Worm (Caenorhabditis elegans) whole organism, L2 larva: ENCODE data around the gene fbxa-53.
"Not testable (repeated sequence)": the region's sequence is repeated elsewhere in the genome, so short reads cannot be mapped to it uniquely, and the experiment has no call there.

Experiments used
- alr-1 ChIP-seq: fragments of 150-350 bp; optimal IDR thresholded peaks from 2 replicates; lab custom pipeline; 2014; ENCODE audit warnings: missing biosample characterization, missing genetic modification characterization
- aly-2 ChIP-seq: fragments of 150-350 bp; optimal IDR thresholded peaks from 2 replicates; lab custom pipeline; 2014; ENCODE audit warnings: missing biosample characterization, missing genetic modification characterization
- ceh-16 ChIP-seq: fragments of 150-350 bp; optimal IDR thresholded peaks from 2 replicates; lab custom pipeline; 2014; ENCODE audit warnings: missing biosample characterization, missing genetic modification characterization
- ceh-82 ChIP-seq: fragments of 150-350 bp; optimal IDR thresholded peaks from 2 replicates; lab custom pipeline; 2014; ENCODE audit warnings: missing biosample characterization, missing genetic modification characterization
- lin-11 ChIP-seq: fragments of 150-350 bp; sonication (generic microtip); optimal IDR thresholded peaks from 2 replicates; lab custom pipeline; 2014; ENCODE audit warnings: missing biosample characterization, missing genetic modification characterization, inconsistent platforms, mixed read lengths
- mab-5 ChIP-seq: fragments of 150-350 bp; optimal IDR thresholded peaks from 2 replicates; lab custom pipeline; 2014; ENCODE audit warnings: missing biosample characterization, missing genetic modification characterization
- mbf-1 ChIP-seq: sonication (generic microtip); optimal IDR thresholded peaks from 2 replicates; lab custom pipeline; 2017; ENCODE audit warnings: missing biosample characterization, missing genetic modification characterization
- nhr-12 ChIP-seq: fragments of 150-350 bp; optimal IDR thresholded peaks from 2 replicates; lab custom pipeline; 2014; ENCODE audit warnings: missing biosample characterization, missing genetic modification characterization
- nhr-6 ChIP-seq: fragments of 150-350 bp; optimal IDR thresholded peaks from 2 replicates; lab custom pipeline; 2014; ENCODE audit warnings: missing biosample characterization, missing genetic modification characterization
- nhr-77 ChIP-seq: fragments of 150-350 bp; optimal IDR thresholded peaks from 2 replicates; lab custom pipeline; 2014; ENCODE audit warnings: missing biosample characterization, missing genetic modification characterization
- skn-1 ChIP-seq: sonication (generic microtip); optimal IDR thresholded peaks from 2 replicates; lab custom pipeline; 2017; ENCODE audit warnings: missing biosample characterization, missing genetic modification characterization
- snpc-4 ChIP-seq: fragments of 150-350 bp; optimal IDR thresholded peaks from 2 replicates; lab custom pipeline; 2014; ENCODE audit warnings: missing biosample characterization, missing genetic modification characterization
- ztf-11 ChIP-seq: sonication (generic microtip); optimal IDR thresholded peaks from 2 replicates; lab custom pipeline; 2017; ENCODE audit warnings: missing biosample characterization, missing genetic modification characterization

DNA sequence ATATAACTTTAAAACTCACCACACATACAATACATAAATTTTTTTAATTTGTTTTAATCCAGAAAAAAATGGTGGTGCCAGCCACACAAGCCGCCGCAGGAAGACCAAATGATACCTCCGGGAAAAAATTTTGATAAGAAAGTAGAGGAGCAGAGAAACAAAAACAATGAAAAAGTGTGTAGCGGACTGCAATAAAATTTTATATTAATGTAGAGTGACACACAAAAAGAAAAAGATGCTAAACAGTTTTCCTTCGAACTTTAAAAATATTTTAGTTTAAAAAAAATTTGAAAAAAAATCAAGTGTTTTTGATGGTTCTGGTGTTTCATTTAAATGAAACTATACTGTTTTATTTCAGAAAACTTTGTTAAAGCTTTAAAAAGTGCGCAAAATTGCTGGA is 28.4 kb downstream of the fbxa-53 start, which contains the start of gene C36C9.12:
- TF ChIP-seq lin-11 (tag; lab: Kevin White, UChicago); nhr-12 (tag; lab: Kevin White, UChicago); alr-1 (tag; lab: Kevin White, UChicago); mbf-1; nhr-6 (tag; lab: Kevin White, UChicago); nhr-77 (tag; lab: Kevin White, UChicago); ceh-82 (tag; lab: Kevin White, UChicago); ztf-11; snpc-4 (tag; lab: Kevin White, UChicago); skn-1 (tag; lab: Kevin White, UChicago); aly-2 (tag; lab: Kevin White, UChicago); mab-5 (tag; lab: Kevin White, UChicago); ceh-16: not testable (repeated sequence)
